Worm (Caenorhabditis elegans) whole organism, late embryonic: ENCODE data around the gene dpy-1.
A peak's percentile ranks its signal among the peaks of the same experiment; 100 is the strongest.

ENCODE experiments used
- C08G9.2 ChIP-seq: sonication (generic microtip); optimal IDR thresholded peaks from 2 replicates; lab custom pipeline; 2016; ENCODE audit warnings: mild to moderate bottlenecking, missing genetic modification characterization, moderate library complexity, missing compliant biosample characterization
- C38D4.7 ChIP-seq: fragments of 200-800 bp; sonication (Bioruptor generic); optimal IDR thresholded peaks from 2 replicates; lab custom pipeline; 2018; ENCODE audit warnings: mild to moderate bottlenecking, missing genetic modification characterization, moderate library complexity, missing compliant biosample characterization
- F13H6.1 ChIP-seq: sonication (generic microtip); optimal IDR thresholded peaks from 2 replicates; lab custom pipeline; 2016; ENCODE audit warnings: missing genetic modification characterization, missing compliant biosample characterization
- K02D7.2 ChIP-seq: sonication (generic microtip); optimal IDR thresholded peaks from 2 replicates; lab custom pipeline; 2017; ENCODE audit warnings: mild to moderate bottlenecking, missing genetic modification characterization, missing compliant biosample characterization
- Y22D7AL.16 ChIP-seq: sonication (generic microtip); optimal IDR thresholded peaks from 2 replicates; lab custom pipeline; 2016; ENCODE audit warnings: missing genetic modification characterization, missing compliant biosample characterization
- ahr-1 ChIP-seq: sonication (generic microtip); optimal IDR thresholded peaks from 2 replicates; lab custom pipeline; 2016; ENCODE audit warnings: missing genetic modification characterization, missing compliant biosample characterization
- ceh-14 ChIP-seq: sonication (generic microtip); optimal IDR thresholded peaks from 2 replicates; lab custom pipeline; 2016; ENCODE audit warnings: missing genotype, missing genetic modification characterization, missing compliant biosample characterization
- ceh-2 ChIP-seq: sonication (generic microtip); optimal IDR thresholded peaks from 2 replicates; lab custom pipeline; 2016; ENCODE audit warnings: missing genotype, missing genetic modification characterization, missing compliant biosample characterization
- ceh-22 ChIP-seq: sonication (generic microtip); optimal IDR thresholded peaks from 2 replicates; lab custom pipeline; 2017; ENCODE audit warnings: missing biosample characterization, missing genetic modification characterization
- ceh-24 ChIP-seq: sonication (generic microtip); optimal IDR thresholded peaks from 2 replicates; lab custom pipeline; 2016; ENCODE audit warnings: mild to moderate bottlenecking, missing genetic modification characterization, missing compliant biosample characterization
- ceh-30 ChIP-seq: fragments of 150-350 bp; optimal IDR thresholded peaks from 2 replicates; lab custom pipeline; 2014; ENCODE audit warnings: missing biosample characterization, missing genetic modification characterization
- ceh-31 ChIP-seq: sonication (generic microtip); optimal IDR thresholded peaks from 2 replicates; lab custom pipeline; 2016; ENCODE audit warnings: missing genetic modification characterization, missing compliant biosample characterization
- ceh-34 ChIP-seq: sonication (generic microtip); optimal IDR thresholded peaks from 2 replicates; lab custom pipeline; 2016; ENCODE audit warnings: mild to moderate bottlenecking, missing genetic modification characterization, missing compliant biosample characterization
- ceh-45 ChIP-seq: fragments of 200-800 bp; sonication (Bioruptor generic); IDR thresholded peaks from 2 replicates; pipeline ENCODE4 v1.3.6; 2022; ENCODE audit warnings: missing genetic modification reagents, missing genetic modification characterization, missing compliant biosample characterization
- ceh-6 ChIP-seq: fragments of 200-800 bp; sonication (Bioruptor generic); optimal IDR thresholded peaks from 2 replicates; lab custom pipeline; 2018; ENCODE audit warnings: mild to moderate bottlenecking, missing genetic modification characterization, missing compliant biosample characterization
- che-1 ChIP-seq: sonication (generic microtip); optimal IDR thresholded peaks from 2 replicates; lab custom pipeline; 2016; ENCODE audit warnings: mild to moderate bottlenecking, missing genetic modification characterization, missing compliant biosample characterization
- dve-1 ChIP-seq: sonication (generic microtip); optimal IDR thresholded peaks from 2 replicates; lab custom pipeline; 2017; ENCODE audit warnings: antibody characterized with exemption, mild to moderate bottlenecking, missing genetic modification characterization, missing compliant biosample characterization
- elt-4 ChIP-seq: sonication (generic microtip); optimal IDR thresholded peaks from 2 replicates; lab custom pipeline; 2016; ENCODE audit warnings: missing genetic modification characterization, missing compliant biosample characterization
- fkh-10 ChIP-seq: fragments of 150-350 bp; optimal IDR thresholded peaks from 2 replicates; lab custom pipeline; 2014; ENCODE audit warnings: missing biosample characterization, missing genetic modification reagents, missing genetic modification characterization
- gmeb-2 ChIP-seq: sonication (generic microtip); optimal IDR thresholded peaks from 2 replicates; lab custom pipeline; 2016; ENCODE audit warnings: missing genetic modification characterization, inconsistent platforms, missing compliant biosample characterization
- hlh-13 ChIP-seq: fragments of 200-800 bp; sonication (Bioruptor generic); optimal IDR thresholded peaks from 2 replicates; lab custom pipeline; 2018; ENCODE audit warnings: mild to moderate bottlenecking, missing genetic modification characterization, missing compliant biosample characterization
- hlh-8 ChIP-seq: sonication (generic microtip); optimal IDR thresholded peaks from 2 replicates; lab custom pipeline; 2016; ENCODE audit warnings: missing genotype, missing genetic modification characterization, missing compliant biosample characterization
- lim-6 ChIP-seq: sonication (generic microtip); optimal IDR thresholded peaks from 2 replicates; lab custom pipeline; 2016; ENCODE audit warnings: missing genetic modification characterization, missing compliant biosample characterization
- mec-3 ChIP-seq: sonication (generic microtip); optimal IDR thresholded peaks from 2 replicates; lab custom pipeline; 2016; ENCODE audit warnings: borderline replicate concordance, missing genetic modification characterization, missing compliant biosample characterization
- nfya-1 ChIP-seq: sonication (generic microtip); optimal IDR thresholded peaks from 2 replicates; lab custom pipeline; 2017; ENCODE audit warnings: missing genetic modification characterization, mild to moderate bottlenecking, missing compliant biosample characterization, antibody characterized with exemption, moderate library complexity
- nhr-11 ChIP-seq: fragments of 150-350 bp; optimal IDR thresholded peaks from 2 replicates; lab custom pipeline; 2014; ENCODE audit warnings: missing biosample characterization, missing genetic modification characterization
- npax-4 ChIP-seq: sonication (generic microtip); optimal IDR thresholded peaks from 2 replicates; lab custom pipeline; 2016; ENCODE audit warnings: missing genetic modification characterization, missing compliant biosample characterization
- odd-2 ChIP-seq: sonication (generic microtip); optimal IDR thresholded peaks from 2 replicates; lab custom pipeline; 2017; ENCODE audit warnings: antibody characterized with exemption, mild to moderate bottlenecking, missing genetic modification characterization, missing compliant biosample characterization
- pat-9 ChIP-seq: fragments of 200-800 bp; sonication (Bioruptor generic); optimal IDR thresholded peaks from 2 replicates; lab custom pipeline; 2018; ENCODE audit warnings: mild to moderate bottlenecking, missing genetic modification characterization, moderate library complexity, missing compliant biosample characterization
- pha-2 ChIP-seq: sonication (generic microtip); optimal IDR thresholded peaks from 2 replicates; lab custom pipeline; 2017; ENCODE audit warnings: mild to moderate bottlenecking, missing genetic modification characterization, missing compliant biosample characterization
- pha-4 ChIP-seq: fragments of 150-350 bp; optimal IDR thresholded peaks from 2 replicates; lab custom pipeline; 2018; ENCODE audit warnings: missing biosample characterization, missing genetic modification reagents, missing genetic modification characterization
- pqm-1 ChIP-seq: sonication (generic microtip); optimal IDR thresholded peaks from 2 replicates; lab custom pipeline; 2016; ENCODE audit warnings: missing genetic modification characterization, missing compliant biosample characterization
- pros-1 ChIP-seq: fragments of 150-350 bp; optimal IDR thresholded peaks from 2 replicates; lab custom pipeline; 2014; ENCODE audit warnings: missing biosample characterization, missing genetic modification reagents, missing genetic modification characterization
- ref-2 ChIP-seq: sonication (generic microtip); optimal IDR thresholded peaks from 2 replicates; lab custom pipeline; 2016; ENCODE audit warnings: missing genetic modification characterization, missing compliant biosample characterization
- rnt-1 ChIP-seq: sonication (generic microtip); optimal IDR thresholded peaks from 2 replicates; lab custom pipeline; 2016; ENCODE audit warnings: missing genetic modification characterization, missing compliant biosample characterization
- sdc-2 ChIP-seq: sonication (generic microtip); optimal IDR thresholded peaks from 2 replicates; lab custom pipeline; 2016; ENCODE audit warnings: missing genotype, missing genetic modification characterization, missing compliant biosample characterization
- sox-2 ChIP-seq: fragments of 200-800 bp; sonication (Bioruptor generic); IDR thresholded peaks from 2 replicates; pipeline ENCODE4 v1.3.6; 2022; ENCODE audit warnings: missing genetic modification reagents, missing genetic modification characterization, missing compliant biosample characterization
- syd-9 ChIP-seq: sonication (generic microtip); optimal IDR thresholded peaks from 2 replicates; lab custom pipeline; 2016; ENCODE audit warnings: mild to moderate bottlenecking, missing genetic modification characterization, moderate library complexity, missing compliant biosample characterization
- tbx-2 ChIP-seq: sonication (generic microtip); optimal IDR thresholded peaks from 2 replicates; lab custom pipeline; 2016; ENCODE audit warnings: missing genetic modification characterization, missing compliant biosample characterization
- tbx-7 ChIP-seq: sonication (generic microtip); optimal IDR thresholded peaks from 2 replicates; lab custom pipeline; 2016; ENCODE audit warnings: missing genotype, missing genetic modification characterization, missing compliant biosample characterization
- unc-42 ChIP-seq: sonication (generic microtip); optimal IDR thresholded peaks from 2 replicates; lab custom pipeline; 2016; ENCODE audit warnings: missing genotype, missing genetic modification characterization, missing compliant biosample characterization
- unc-55 ChIP-seq: sonication (generic microtip); optimal IDR thresholded peaks from 2 replicates; lab custom pipeline; 2017; ENCODE audit warnings: missing biosample characterization, missing genetic modification reagents, missing genetic modification characterization
- unc-86 ChIP-seq: sonication (generic microtip); optimal IDR thresholded peaks from 2 replicates; lab custom pipeline; 2016; ENCODE audit warnings: missing genetic modification characterization, missing compliant biosample characterization

Gene dpy-1

ce11 chrIII:2076546-2077134 is 28.8 kb upstream of the dpy-1 start, which contains the start of gene Y39A3A.4:
Y39A3A.4 (minus strand) TSS chrIII:2076596.
- TF ChIP-seq gmeb-2 (no peak), hlh-13 (GFP tag; lab: Kevin White, UChicago) (no peak), C08G9.2 (tag; lab: Kevin White, UChicago) (no peak), ceh-22 (no peak), ceh-45 (GFP tag; lab: Robert Waterston, UW) (no peak), ceh-2 (tag; lab: Kevin White, UChicago) (no peak), fkh-10 (GFP tag; lab: Kevin White, UChicago) (no peak), ceh-14 (no peak), unc-42 (no peak), unc-86 (tag; lab: Kevin White, UChicago) (no peak), ref-2 (tag; lab: Kevin White, UChicago) (no peak), pha-2 (tag; lab: Kevin White, UChicago) (no peak), ceh-6 (no peak), pha-4 (no peak), lim-6 (tag; lab: Kevin White, UChicago) (no peak)
- TF ChIP-seq, all 69 proteins: peak for 0

- TF ChIP-seq ceh-30: no peak
- TF ChIP-seq ceh-24 (tag; lab: Kevin White, UChicago): no peak
- TF ChIP-seq unc-55 (GFP tag; lab: Kevin White, UChicago): no peak
- no peak for TF ChIP-seq sox-2 (GFP tag; lab: Robert Waterston, UW)
- TF ChIP-seq syd-9 (tag; lab: Kevin White, UChicago): no peak
- no peak for TF ChIP-seq ceh-2 (tag; lab: Kevin White, UChicago)
- no peak for TF ChIP-seq K02D7.2
- TF ChIP-seq unc-86 (tag; lab: Kevin White, UChicago): no peak
- TF ChIP-seq C08G9.2 (tag; lab: Kevin White, UChicago): no peak
- no peak for TF ChIP-seq ceh-22
- TF ChIP-seq ceh-14: no peak
- TF ChIP-seq rnt-1 (tag; lab: Kevin White, UChicago): no peak
- TF ChIP-seq, all 69 proteins: peak for 0
Measured at ce11 chrIII:2068248-2068647, 20.4 kb upstream of the dpy-1 start, which contains the start of gene Y39A3A.3. Y39A3A.3 (minus strand) TSS chrIII:2068348.

ce11 chrIII:2060857-2061256 is 13.1 kb upstream of the dpy-1 start, which contains the start of gene ins-16:
ins-16 (minus strand) TSS chrIII:2060957.
- TF ChIP-seq hlh-8 (tag; lab: Kevin White, UChicago): no peak
- no peak for TF ChIP-seq ceh-31

ce11 chrIII:2060068-2060467 is 12.3 kb upstream of the dpy-1 start:
- peak; percentile 87 for TF ChIP-seq dve-1 (tag; lab: Kevin White, UChicago)
- no peak for TF ChIP-seq pros-1

- TF ChIP-seq tbx-7 (tag; lab: Kevin White, UChicago) (no peak), sdc-2 (tag; lab: Kevin White, UChicago) (no peak), che-1 (tag; lab: Kevin White, UChicago) (no peak), odd-2 (tag; lab: Kevin White, UChicago) (no peak), unc-42 (no peak), pqm-1 (tag; lab: Kevin White, UChicago) (no peak), elt-4 (tag; lab: Kevin White, UChicago) (no peak), dve-1 (tag; lab: Kevin White, UChicago) (no peak), nhr-11 (no peak), Y22D7AL.16 (tag; lab: Kevin White, UChicago) (no peak), mec-3 (tag; lab: Kevin White, UChicago) (no peak), nfya-1 (no peak), F13H6.1 (no peak), rnt-1 (tag; lab: Kevin White, UChicago) (no peak), tbx-2 (tag; lab: Kevin White, UChicago) (no peak), C38D4.7 (GFP tag; lab: Kevin White, UChicago) (no peak), ceh-34 (tag; lab: Kevin White, UChicago) (no peak), ahr-1 (no peak), npax-4 (tag; lab: Kevin White, UChicago) (no peak), pat-9 (no peak)
- TF ChIP-seq, all 69 proteins: peak for 0
Measured at ce11 chrIII:2057570-2057969, 9.8 kb upstream of the dpy-1 start, which contains the start of gene Y39A3A.2. Y39A3A.2 (minus strand) TSS chrIII:2057670.
